Worm (Caenorhabditis elegans) whole organism, early embryonic: ENCODE results near the gene D1054.19.

Experiments
- B0310.2 ChIP-seq: sonication (generic microtip); optimal IDR thresholded peaks from 2 replicates; lab custom pipeline; 2016; ENCODE audit warnings: mild to moderate bottlenecking, missing genetic modification characterization, missing compliant biosample characterization
- F13C5.2 ChIP-seq: sonication (generic microtip); optimal IDR thresholded peaks from 2 replicates; lab custom pipeline; 2017; ENCODE audit warnings: mild to moderate bottlenecking, missing genetic modification characterization, inconsistent platforms, missing compliant biosample characterization
- aly-1 ChIP-seq: sonication (generic microtip); optimal IDR thresholded peaks from 2 replicates; lab custom pipeline; 2016; ENCODE audit warnings: missing genetic modification characterization, missing compliant biosample characterization
- ama-1 ChIP-seq: fragments of 150-350 bp; optimal IDR thresholded peaks from 2 replicates; lab custom pipeline; 2014
- ceh-13 ChIP-seq: fragments of 200-800 bp; sonication (Bioruptor generic); optimal IDR thresholded peaks from 2 replicates; lab custom pipeline; 2018; ENCODE audit warnings: mild to moderate bottlenecking, missing genetic modification characterization, missing compliant biosample characterization
- ceh-36 ChIP-seq: sonication (generic microtip); optimal IDR thresholded peaks from 2 replicates; lab custom pipeline; 2016; ENCODE audit warnings: missing genetic modification characterization, inconsistent platforms, missing compliant biosample characterization
- ets-7 ChIP-seq: sonication (generic microtip); optimal IDR thresholded peaks from 2 replicates; lab custom pipeline; 2016; ENCODE audit warnings: missing genotype, missing genetic modification characterization, missing compliant biosample characterization
- flt-1 ChIP-seq: fragments of 200-800 bp; sonication (Bioruptor generic); IDR thresholded peaks from 2 replicates; pipeline ENCODE4 v1.3.6; 2022; ENCODE audit warnings: missing genetic modification characterization, missing compliant biosample characterization
- hmbx-1 ChIP-seq: sonication (generic microtip); optimal IDR thresholded peaks from 2 replicates; lab custom pipeline; 2016; ENCODE audit warnings: mild to moderate bottlenecking, missing genetic modification characterization, missing compliant biosample characterization
- hmg-4 ChIP-seq: fragments of 200-800 bp; sonication (Bioruptor generic); optimal IDR thresholded peaks from 2 replicates; lab custom pipeline; 2018; ENCODE audit warnings: mild to moderate bottlenecking, missing genetic modification characterization, missing compliant biosample characterization
- hnd-1 ChIP-seq: sonication (generic microtip); optimal IDR thresholded peaks from 2 replicates; lab custom pipeline; 2016; ENCODE audit warnings: missing genetic modification characterization, missing compliant biosample characterization
- pes-1 ChIP-seq: fragments of 200-800 bp; sonication (Bioruptor generic); IDR thresholded peaks from 2 replicates; pipeline ENCODE4 v1.3.6; 2022; ENCODE audit warnings: missing genetic modification reagents, missing genetic modification characterization, missing compliant biosample characterization
- scrt-1 ChIP-seq: fragments of 200-800 bp; sonication (Bioruptor generic); IDR thresholded peaks from 2 replicates; pipeline ENCODE4 v1.3.6; 2022; ENCODE audit warnings: missing genetic modification characterization, missing compliant biosample characterization
- sea-1 ChIP-seq: fragments of 200-800 bp; sonication (Bioruptor generic); conservative IDR thresholded peaks from 2 replicates; pipeline ENCODE4 v1.3.6; 2022; ENCODE audit warnings: missing genetic modification characterization, missing compliant biosample characterization
- tbx-11 ChIP-seq: fragments of 200-800 bp; sonication (Bioruptor generic); IDR thresholded peaks from 2 replicates; pipeline ENCODE4 v1.3.6; 2022; ENCODE audit warnings: missing genetic modification characterization, missing compliant biosample characterization
- tbx-37 ChIP-seq: fragments of 200-800 bp; sonication (Bioruptor generic); conservative IDR thresholded peaks from 2 replicates; pipeline ENCODE4 v1.3.6; 2022; ENCODE audit warnings: missing genetic modification reagents, missing genetic modification characterization, missing compliant biosample characterization
- tra-4 ChIP-seq: sonication (generic microtip); optimal IDR thresholded peaks from 2 replicates; lab custom pipeline; 2017; ENCODE audit warnings: missing genetic modification characterization, missing compliant biosample characterization

D1054.19 gene

DNA sequence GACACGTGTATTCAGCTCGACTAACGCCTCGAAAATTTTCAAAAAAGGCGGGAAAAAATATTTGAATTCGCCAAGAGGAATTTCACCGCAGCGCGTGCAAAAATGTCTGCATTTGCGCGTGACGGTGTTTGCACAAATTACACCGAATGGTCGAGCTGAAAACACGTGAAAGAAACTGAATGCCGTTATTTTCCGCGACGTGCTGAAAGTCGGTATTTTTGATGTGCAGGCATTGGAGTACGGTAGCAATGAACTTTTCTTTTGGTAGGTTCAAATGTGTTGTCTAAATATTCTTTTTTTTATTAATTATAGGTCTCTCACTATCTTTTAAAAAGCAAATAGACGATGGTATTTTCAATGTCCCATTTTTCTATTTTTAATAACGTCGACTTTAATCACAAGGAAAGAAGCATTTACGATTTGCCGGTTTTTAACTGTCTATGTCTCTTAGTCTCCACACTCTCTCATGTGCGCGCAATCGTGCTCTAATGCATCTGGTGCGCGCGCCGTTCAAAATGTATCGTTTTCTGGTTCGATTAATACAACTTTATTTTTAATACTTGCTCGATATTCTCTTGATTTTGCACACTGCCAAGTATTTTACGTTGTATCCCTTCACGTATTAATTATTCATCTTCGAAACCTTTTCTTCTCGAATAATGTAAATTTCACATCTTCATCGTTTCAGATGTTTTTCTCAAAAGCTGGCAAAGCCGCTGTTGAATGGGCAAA, 18.0 kb downstream of the D1054.19 start, which contains the start of the genes C29A12.1 and lig-1:
Gene C29A12.1, minus strand, starts transcription at position 63 of the 732 bp plus-strand sequence.
Gene lig-1, plus strand, starts transcription at position 682 of the 732 bp plus-strand sequence.
- TF ChIP-seq pes-1 (no peak), hmg-4 (GFP tag; lab: Kevin White, UChicago) (no peak), tra-4 (no peak)

DNA sequence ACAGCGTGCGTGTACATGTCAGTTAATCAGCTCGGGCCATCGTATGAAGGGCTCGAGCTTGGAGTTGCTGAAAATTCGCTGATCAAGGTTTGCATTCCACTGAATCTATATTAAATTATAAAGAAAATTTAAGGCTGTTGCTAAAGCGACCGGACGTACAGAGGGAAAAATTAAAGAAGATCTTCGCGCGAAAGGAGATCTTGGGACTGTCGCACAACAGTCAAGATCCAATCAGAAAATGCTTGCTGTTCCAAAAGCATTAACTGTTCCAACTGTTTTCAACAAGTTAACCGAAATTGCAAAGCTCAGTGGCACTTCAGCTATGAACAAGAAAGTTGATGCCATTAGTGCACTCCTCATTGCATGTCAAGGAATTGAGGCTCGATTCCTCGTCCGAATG, 18.7 kb downstream of the D1054.19 start:
- TF ChIP-seq ceh-36 (tag; lab: Kevin White, UChicago) (no peak), ceh-13 (no peak), tra-4 (no peak), hnd-1 (tag; lab: Kevin White, UChicago) (no peak), tbx-11 (GFP tag; lab: Robert Waterston, UW) (no peak), ets-7 (tag; lab: Kevin White, UChicago) (no peak), hmbx-1 (no peak), flt-1 (GFP tag; lab: Robert Waterston, UW) (no peak), B0310.2 (tag; lab: Kevin White, UChicago) (no peak), pes-1 (no peak), aly-1 (no peak)

DNA sequence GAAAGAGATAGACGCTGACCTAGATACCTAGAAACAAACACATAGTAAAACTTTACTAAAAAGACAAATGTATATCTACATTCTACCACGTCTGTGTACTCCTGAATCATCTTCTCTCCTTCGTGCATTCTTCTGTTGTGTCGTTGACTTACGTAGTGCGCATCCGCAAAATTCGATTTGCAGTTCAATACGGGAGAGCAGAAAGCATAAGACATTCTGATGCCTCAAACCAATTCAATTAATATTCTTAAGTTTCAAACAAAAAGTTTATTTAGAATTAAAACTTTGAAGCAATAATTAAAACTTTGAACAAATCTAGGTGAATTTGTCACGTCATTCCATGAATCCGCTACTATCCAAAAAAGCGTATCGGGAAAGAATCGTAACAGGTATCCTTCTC, 21.2 kb downstream of the D1054.19 start:
- no peak for TF ChIP-seq aly-1
- no peak for TF ChIP-seq flt-1 (GFP tag; lab: Robert Waterston, UW)
- no peak for TF ChIP-seq hmbx-1
- TF ChIP-seq ets-7 (tag; lab: Kevin White, UChicago), result no peak
- no peak for TF ChIP-seq tbx-11 (GFP tag; lab: Robert Waterston, UW)
- TF ChIP-seq F13C5.2 (tag; lab: Kevin White, UChicago), result no peak
- TF ChIP-seq pes-1, result no peak
- no peak for TF ChIP-seq B0310.2 (tag; lab: Kevin White, UChicago)
- no peak for TF ChIP-seq scrt-1 (GFP tag; lab: Robert Waterston, UW)
- no peak for TF ChIP-seq tra-4
- no peak for TF ChIP-seq ama-1 (lab: Kevin White, UChicago)
- TF ChIP-seq tbx-37, result no peak

DNA sequence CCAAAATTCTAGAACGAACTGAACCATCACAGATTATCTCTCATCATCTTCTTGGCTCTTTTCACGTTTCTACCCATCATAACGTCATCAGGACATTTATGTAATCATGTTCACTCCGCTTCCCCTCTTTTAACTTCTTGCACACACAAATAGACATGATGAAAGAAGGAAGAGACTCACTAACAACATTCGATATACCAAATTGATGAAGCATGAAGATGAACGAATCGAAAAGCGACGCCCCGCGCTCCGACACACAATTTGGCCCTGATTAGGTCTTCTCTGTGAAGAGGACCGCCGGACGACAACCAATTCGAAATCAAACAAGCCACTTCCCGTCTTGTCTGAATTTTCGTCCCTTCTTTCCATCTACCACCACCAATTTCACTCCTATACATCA, 22.9 kb downstream of the D1054.19 start:
- TF ChIP-seq ceh-36 (tag; lab: Kevin White, UChicago) (no peak), F13C5.2 (tag; lab: Kevin White, UChicago) (no peak), aly-1 (no peak), sea-1 (GFP tag; lab: Robert Waterston, UW) (no peak), scrt-1 (GFP tag; lab: Robert Waterston, UW) (no peak), tra-4 (no peak), ets-7 (tag; lab: Kevin White, UChicago) (no peak), hmg-4 (GFP tag; lab: Kevin White, UChicago) (no peak), ceh-13 (no peak), B0310.2 (tag; lab: Kevin White, UChicago) (no peak), flt-1 (GFP tag; lab: Robert Waterston, UW) (no peak), tbx-11 (GFP tag; lab: Robert Waterston, UW) (no peak), hnd-1 (tag; lab: Kevin White, UChicago) (no peak), ama-1 (lab: Kevin White, UChicago) (no peak), pes-1 (no peak), hmbx-1 (no peak)

DNA sequence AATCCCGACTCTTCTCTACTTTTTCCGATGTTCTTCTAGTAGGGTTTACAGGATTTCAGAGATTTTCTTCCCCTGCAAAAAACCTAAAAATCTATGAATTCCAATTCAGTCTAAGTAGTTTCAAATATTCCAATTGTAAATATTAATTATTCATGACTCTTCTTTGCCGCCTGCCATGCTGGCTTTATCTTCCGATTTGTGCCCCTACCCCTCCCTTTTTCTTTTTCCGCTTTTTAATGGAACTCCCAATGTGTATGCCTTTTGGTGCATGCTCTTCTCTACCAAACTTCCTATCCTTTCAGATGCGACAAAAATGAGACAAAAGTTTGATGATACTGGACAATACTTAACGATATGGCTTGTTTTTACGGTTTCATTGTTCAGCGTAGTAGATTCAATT, 29.1 kb downstream of the D1054.19 start, which contains the start of gene nrx-1:
Gene nrx-1, plus strand, starts transcription at position 301 of the 400 bp plus-strand sequence.
- TF ChIP-seq tbx-37, result no peak
- no peak for TF ChIP-seq tbx-11 (GFP tag; lab: Robert Waterston, UW)
- no peak for TF ChIP-seq hmg-4 (GFP tag; lab: Kevin White, UChicago)
- TF ChIP-seq F13C5.2 (tag; lab: Kevin White, UChicago), result no peak
- TF ChIP-seq hmbx-1, result no peak
- TF ChIP-seq ets-7 (tag; lab: Kevin White, UChicago), result no peak
- TF ChIP-seq ama-1 (lab: Kevin White, UChicago), result no peak
- no peak for TF ChIP-seq flt-1 (GFP tag; lab: Robert Waterston, UW)

- no peak for TF ChIP-seq B0310.2 (tag; lab: Kevin White, UChicago)
- TF ChIP-seq ets-7 (tag; lab: Kevin White, UChicago), result no peak
- TF ChIP-seq ceh-36 (tag; lab: Kevin White, UChicago), result no peak
- TF ChIP-seq aly-1, result no peak
- no peak for TF ChIP-seq F13C5.2 (tag; lab: Kevin White, UChicago)
- no peak for TF ChIP-seq hmg-4 (GFP tag; lab: Kevin White, UChicago)
- TF ChIP-seq flt-1 (GFP tag; lab: Robert Waterston, UW), result no peak
- TF ChIP-seq tbx-37, result no peak
- TF ChIP-seq scrt-1 (GFP tag; lab: Robert Waterston, UW), result no peak
- no peak for TF ChIP-seq ama-1 (lab: Kevin White, UChicago)
- no peak for TF ChIP-seq hmbx-1
- no peak for TF ChIP-seq ceh-13
- no peak for TF ChIP-seq pes-1
- TF ChIP-seq sea-1 (GFP tag; lab: Robert Waterston, UW), result no peak
- no peak for TF ChIP-seq tbx-11 (GFP tag; lab: Robert Waterston, UW)
These were observed 37.3 kb downstream of the D1054.19 start for ce11 chrV:10832862-10833261.

DNA sequence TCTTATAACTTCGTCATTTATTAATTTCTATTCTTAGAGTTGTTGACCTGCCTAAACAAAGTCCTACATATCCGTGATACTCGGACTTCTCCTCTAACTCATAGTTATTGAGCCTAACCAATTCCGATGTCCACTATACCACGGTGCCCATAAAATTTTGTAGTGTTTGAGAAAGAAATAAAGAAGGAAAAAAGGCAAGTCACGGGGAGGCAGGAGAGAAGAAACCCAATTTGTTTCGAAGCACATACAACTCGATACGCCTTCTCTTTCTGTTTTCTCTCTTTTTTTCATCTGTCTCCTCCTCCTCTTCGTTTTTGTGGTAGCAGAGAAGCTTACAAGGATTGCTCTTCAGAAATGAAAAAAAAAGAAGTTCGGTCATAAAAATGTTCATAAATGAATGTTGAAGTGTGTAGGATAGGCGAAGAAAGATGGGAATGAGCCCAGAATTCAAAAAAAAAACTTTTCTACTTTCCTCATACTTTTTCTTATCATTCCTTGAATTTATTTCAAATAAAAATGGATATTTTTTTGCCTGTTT, 39.2 kb downstream of the D1054.19 start:
- TF ChIP-seq flt-1 (GFP tag; lab: Robert Waterston, UW) (no peak), sea-1 (GFP tag; lab: Robert Waterston, UW) (no peak)

ce11 chrV:10838204-10838603, 42.6 kb downstream of the D1054.19 start:
- TF ChIP-seq hmg-4 (GFP tag; lab: Kevin White, UChicago), result no peak
